Worm (Caenorhabditis elegans) whole organism, L2 larva: ENCODE measurements around the gene T05A7.6.

Experiments
- C34F6.9 ChIP-seq: fragments of 150-350 bp; optimal IDR thresholded peaks from 2 replicates; lab custom pipeline; 2014; ENCODE audit warnings: missing biosample characterization, missing genetic modification characterization
- F13H6.1 ChIP-seq: sonication (generic microtip); optimal IDR thresholded peaks from 2 replicates; lab custom pipeline; 2016; ENCODE audit warnings: missing genetic modification characterization, missing compliant biosample characterization
- Y55F3AM.14 ChIP-seq: fragments of 200-800 bp; sonication (Bioruptor generic); optimal IDR thresholded peaks from 2 replicates; lab custom pipeline; 2018; ENCODE audit warnings: mild to moderate bottlenecking, missing genetic modification characterization, missing compliant biosample characterization
- alr-1 ChIP-seq: fragments of 150-350 bp; optimal IDR thresholded peaks from 2 replicates; lab custom pipeline; 2014; ENCODE audit warnings: missing biosample characterization, missing genetic modification characterization
- aly-2 ChIP-seq: fragments of 150-350 bp; optimal IDR thresholded peaks from 2 replicates; lab custom pipeline; 2014; ENCODE audit warnings: missing biosample characterization, missing genetic modification characterization
- ama-1 ChIP-seq: fragments of 150-350 bp; optimal IDR thresholded peaks from 2 replicates; lab custom pipeline; 2018; ENCODE audit warnings: inconsistent platforms
- ceh-16 ChIP-seq: fragments of 150-350 bp; optimal IDR thresholded peaks from 2 replicates; lab custom pipeline; 2014; ENCODE audit warnings: missing biosample characterization, missing genetic modification characterization
- egl-27 ChIP-seq: sonication (generic microtip); optimal IDR thresholded peaks from 3 replicates; lab custom pipeline; 2017; ENCODE audit warnings: missing biosample characterization, missing genetic modification reagents, missing genetic modification characterization
- elt-3 ChIP-seq: sonication (generic microtip); optimal IDR thresholded peaks from 2 replicates; lab custom pipeline; 2017; ENCODE audit warnings: missing biosample characterization, missing genetic modification characterization
- fos-1 ChIP-seq: fragments of 150-350 bp; optimal IDR thresholded peaks from 2 replicates; lab custom pipeline; 2014; ENCODE audit warnings: missing biosample characterization, missing genetic modification characterization
- gmeb-1 ChIP-seq: fragments of 150-350 bp; optimal IDR thresholded peaks from 2 replicates; lab custom pipeline; 2014; ENCODE audit warnings: missing biosample characterization, missing genetic modification characterization
- lin-11 ChIP-seq: fragments of 150-350 bp; sonication (generic microtip); optimal IDR thresholded peaks from 2 replicates; lab custom pipeline; 2014; ENCODE audit warnings: missing biosample characterization, missing genetic modification characterization, inconsistent platforms, mixed read lengths
- lin-13 ChIP-seq: fragments of 150-350 bp; optimal IDR thresholded peaks from 2 replicates; lab custom pipeline; 2014; ENCODE audit warnings: missing biosample characterization, missing genetic modification reagents, missing genetic modification characterization
- lsy-2 ChIP-seq, 2 experiments: fragments of 150-350 bp in 1 of 2; sonication (generic microtip) in 1 of 2; optimal IDR thresholded peaks; 2 replicates each; lab custom pipeline; 2014 to 2017; ENCODE audit warnings: missing biosample characterization in 2 of 2, missing genetic modification characterization in 2 of 2
- mab-5 ChIP-seq: fragments of 150-350 bp; optimal IDR thresholded peaks from 2 replicates; lab custom pipeline; 2014; ENCODE audit warnings: missing biosample characterization, missing genetic modification characterization
- mdl-1 ChIP-seq, 2 experiments: fragments of 150-350 bp in 1 of 2; sonication (generic microtip) in 1 of 2; optimal IDR thresholded peaks; 2 replicates each; lab custom pipeline; 2017; ENCODE audit warnings: missing biosample characterization in 2 of 2, missing genetic modification characterization in 2 of 2
- nhr-10 ChIP-seq: sonication (generic microtip); optimal IDR thresholded peaks from 2 replicates; lab custom pipeline; 2017; ENCODE audit warnings: missing biosample characterization, missing genetic modification characterization
- nhr-11 ChIP-seq: fragments of 150-350 bp; optimal IDR thresholded peaks from 2 replicates; lab custom pipeline; 2014; ENCODE audit warnings: missing biosample characterization, missing genetic modification characterization
- nhr-12 ChIP-seq: fragments of 150-350 bp; optimal IDR thresholded peaks from 2 replicates; lab custom pipeline; 2014; ENCODE audit warnings: missing biosample characterization, missing genetic modification characterization
- nhr-129 ChIP-seq: fragments of 150-350 bp; optimal IDR thresholded peaks from 2 replicates; lab custom pipeline; 2014; ENCODE audit warnings: missing biosample characterization, missing genetic modification characterization
- nhr-21 ChIP-seq: fragments of 150-350 bp; optimal IDR thresholded peaks from 2 replicates; lab custom pipeline; 2014; ENCODE audit warnings: missing biosample characterization, missing genetic modification characterization
- nhr-23 ChIP-seq: fragments of 150-350 bp; optimal IDR thresholded peaks from 2 replicates; lab custom pipeline; 2014; ENCODE audit warnings: missing biosample characterization, missing genetic modification reagents, missing genetic modification characterization
- nhr-237 ChIP-seq: fragments of 150-350 bp; optimal IDR thresholded peaks from 2 replicates; lab custom pipeline; 2014; ENCODE audit warnings: missing biosample characterization, missing genetic modification characterization
- nhr-25 ChIP-seq: fragments of 150-350 bp; sonication (generic microtip); optimal IDR thresholded peaks from 3 replicates; lab custom pipeline; 2014; ENCODE audit warnings: missing biosample characterization, missing genetic modification characterization
- nhr-6 ChIP-seq: fragments of 150-350 bp; optimal IDR thresholded peaks from 2 replicates; lab custom pipeline; 2014; ENCODE audit warnings: missing biosample characterization, missing genetic modification characterization
- nhr-77 ChIP-seq: fragments of 150-350 bp; optimal IDR thresholded peaks from 2 replicates; lab custom pipeline; 2014; ENCODE audit warnings: missing biosample characterization, missing genetic modification characterization
- sem-4 ChIP-seq: fragments of 150-350 bp; optimal IDR thresholded peaks from 2 replicates; lab custom pipeline; 2014; ENCODE audit warnings: missing biosample characterization, missing genetic modification reagents, missing genetic modification characterization
- skn-1 ChIP-seq: sonication (generic microtip); optimal IDR thresholded peaks from 2 replicates; lab custom pipeline; 2017; ENCODE audit warnings: missing biosample characterization, missing genetic modification characterization
- sma-3 ChIP-seq: sonication (generic microtip); optimal IDR thresholded peaks from 2 replicates; lab custom pipeline; 2016; ENCODE audit warnings: missing genetic modification reagents, missing genetic modification characterization, missing compliant biosample characterization
- sma-9 ChIP-seq, 2 experiments: fragments of 150-350 bp in 1 of 2; sonication (generic microtip) in 1 of 2; optimal IDR thresholded peaks; 2 replicates each; lab custom pipeline; 2014 to 2016; ENCODE audit warnings: missing genetic modification characterization in 2 of 2, mild to moderate bottlenecking in 1 of 2, missing biosample characterization in 1 of 2, missing compliant biosample characterization in 1 of 2, missing genetic modification reagents in 1 of 2, moderate library complexity in 1 of 2
- snpc-4 ChIP-seq: fragments of 150-350 bp; optimal IDR thresholded peaks from 2 replicates; lab custom pipeline; 2014; ENCODE audit warnings: missing biosample characterization, missing genetic modification characterization
- unc-39 ChIP-seq: fragments of 150-350 bp; optimal IDR thresholded peaks from 2 replicates; lab custom pipeline; 2014; ENCODE audit warnings: missing biosample characterization, missing genetic modification characterization
- unc-62 ChIP-seq: fragments of 150-350 bp; optimal IDR thresholded peaks from 2 replicates; lab custom pipeline; 2014; ENCODE audit warnings: missing biosample characterization, missing genetic modification reagents, missing genetic modification characterization
- zag-1 ChIP-seq: fragments of 150-350 bp; optimal IDR thresholded peaks from 2 replicates; lab custom pipeline; 2014; ENCODE audit warnings: missing biosample characterization, missing genetic modification characterization
- ztf-1 ChIP-seq: fragments of 200-800 bp; sonication (Bioruptor generic); conservative IDR thresholded peaks from 2 replicates; pipeline ENCODE4 v1.3.6; 2022; ENCODE audit warnings: missing genetic modification characterization, missing compliant biosample characterization

The T05A7.6 gene

ce11 chrII:4663186-4663585, 8.4 kb downstream of the T05A7.6 start, which contains the start of gene T05A7.12:
Gene T05A7.12, minus strand, starts transcription at chrII:4663286.
- TF ChIP-seq unc-62 (no peak), nhr-11 (no peak), lin-11 (tag; lab: Kevin White, UChicago) (no peak), ama-1 (lab: Kevin White, UChicago) (no peak), nhr-77 (tag; lab: Kevin White, UChicago) (no peak), mdl-1 (tag; optimal IDR thresholded peaks at IDR 0.05; lab: Kevin White, UChicago) (no peak), C34F6.9 (no peak), sem-4 (tag; lab: Kevin White, UChicago) (no peak), alr-1 (tag; lab: Kevin White, UChicago) (no peak), ceh-16 (tag; lab: Kevin White, UChicago) (no peak), ztf-1 (GFP tag; lab: Robert Waterston, UW) (no peak)

ce11 chrII:4661278-4661677, 10.3 kb downstream of the T05A7.6 start, which contains the start of gene T05A7.13:
Gene T05A7.13, minus strand, starts transcription at chrII:4661378.
- TF ChIP-seq Y55F3AM.14 (GFP tag; lab: Kevin White, UChicago) (no peak), sma-9 (GFP tag; optimal IDR thresholded peaks at IDR 0.05; lab: Kevin White, UChicago) (no peak), sma-9 (tag; optimal IDR thresholded peaks at IDR 0.05; lab: Kevin White, UChicago) (no peak), aly-2 (tag; lab: Kevin White, UChicago) (no peak), nhr-25 (tag; lab: Kevin White, UChicago) (no peak), sma-3 (no peak), unc-39 (tag; lab: Kevin White, UChicago) (no peak), nhr-12 (tag; lab: Kevin White, UChicago) (no peak), elt-3 (tag; lab: Kevin White, UChicago) (no peak), nhr-129 (tag; lab: Kevin White, UChicago) (no peak), egl-27 (tag; lab: Kevin White, UChicago) (no peak), nhr-77 (tag; lab: Kevin White, UChicago) (no peak)
- TF ChIP-seq, all 48 proteins: peak for 0

- TF ChIP-seq mab-5 (tag; lab: Kevin White, UChicago), result no peak
- TF ChIP-seq C34F6.9, result no peak
- no peak for TF ChIP-seq sma-3
- no peak for TF ChIP-seq nhr-12 (tag; lab: Kevin White, UChicago)
- TF ChIP-seq zag-1 (tag; lab: Kevin White, UChicago), result no peak
- TF ChIP-seq lin-13 (GFP tag; lab: Kevin White, UChicago), result no peak
- TF ChIP-seq snpc-4 (tag; lab: Kevin White, UChicago), result no peak
- no peak for TF ChIP-seq nhr-129 (tag; lab: Kevin White, UChicago)
- no peak for TF ChIP-seq ceh-16 (tag; lab: Kevin White, UChicago)
- no peak for TF ChIP-seq nhr-23 (tag; lab: Kevin White, UChicago)
- no peak for TF ChIP-seq sem-4 (tag; lab: Kevin White, UChicago)
- TF ChIP-seq unc-39 (tag; lab: Kevin White, UChicago), result no peak
- TF ChIP-seq lsy-2 (tag; optimal IDR thresholded peaks at IDR 0.05; lab: Kevin White, UChicago), result no peak
Measured at ce11 chrII:4658245-4658644, 13.3 kb downstream of the T05A7.6 start.

- TF ChIP-seq fos-1 (peak; percentile 49), unc-62 (no peak)
- TF ChIP-seq, all 48 proteins: peak for 1
Measured at ce11 chrII:4657370-4657769, 14.2 kb downstream of the T05A7.6 start.

ce11 chrII:4655834-4656233, 15.8 kb downstream of the T05A7.6 start, which contains the start of gene fut-6:
Gene fut-6, minus strand, starts transcription at chrII:4655934.
- TF ChIP-seq skn-1 (tag; lab: Kevin White, UChicago) (no peak), nhr-77 (tag; lab: Kevin White, UChicago) (no peak), nhr-237 (tag; lab: Kevin White, UChicago) (no peak), nhr-10 (tag; lab: Kevin White, UChicago) (no peak), sma-3 (no peak), F13H6.1 (tag; lab: Kevin White, UChicago) (no peak), unc-39 (tag; lab: Kevin White, UChicago) (no peak), snpc-4 (tag; lab: Kevin White, UChicago) (no peak), gmeb-1 (no peak), nhr-6 (tag; lab: Kevin White, UChicago) (no peak), ceh-16 (tag; lab: Kevin White, UChicago) (no peak), nhr-11 (no peak), nhr-21 (tag; lab: Kevin White, UChicago) (no peak)
- TF ChIP-seq, all 48 proteins: peak for 0
